Worm (Caenorhabditis elegans) whole organism, midembryonic: Measurements from ENCODE around the gene set-12.

ENCODE experiments used
- T22C8.4 ChIP-seq: fragments of 200-800 bp; sonication (Bioruptor generic); IDR thresholded peaks from 2 replicates; pipeline ENCODE4 v1.3.6; 2022; ENCODE audit warnings: missing genetic modification characterization, missing compliant biosample characterization
- cog-1 ChIP-seq: sonication (generic microtip); optimal IDR thresholded peaks from 2 replicates; lab custom pipeline; 2016; ENCODE audit warnings: missing genetic modification characterization, missing compliant biosample characterization
- flt-1 ChIP-seq: fragments of 200-800 bp; sonication (Bioruptor generic); IDR thresholded peaks from 2 replicates; pipeline ENCODE4 v1.3.6; 2022; ENCODE audit warnings: missing genetic modification characterization, missing compliant biosample characterization
- klf-2 ChIP-seq: fragments of 200-800 bp; sonication (Bioruptor generic); conservative IDR thresholded peaks from 2 replicates; pipeline ENCODE4 v1.3.6; 2022; ENCODE audit warnings: missing genetic modification reagents, missing genetic modification characterization, missing compliant biosample characterization
- med-1 ChIP-seq: sonication (generic microtip); optimal IDR thresholded peaks from 2 replicates; lab custom pipeline; 2017; ENCODE audit warnings: missing genetic modification characterization, mild to moderate bottlenecking, missing compliant biosample characterization, antibody characterized with exemption, missing genetic modification reagents; ENCODE audit not compliant: insufficient read depth
- ref-1 ChIP-seq: fragments of 200-800 bp; sonication (Bioruptor generic); conservative IDR thresholded peaks from 2 replicates; pipeline ENCODE4 v1.3.6; 2022; ENCODE audit warnings: missing genetic modification reagents, missing genetic modification characterization, missing compliant biosample characterization
- tab-1 ChIP-seq: fragments of 200-800 bp; sonication (Bioruptor generic); IDR thresholded peaks from 2 replicates; pipeline ENCODE4 v1.3.6; 2022; ENCODE audit warnings: missing genetic modification characterization, missing compliant biosample characterization
- ztf-23 ChIP-seq: fragments of 200-800 bp; sonication (Bioruptor generic); IDR thresholded peaks from 2 replicates; pipeline ENCODE4 v1.3.6; 2022; ENCODE audit warnings: missing genetic modification reagents, missing genetic modification characterization, missing compliant biosample characterization
- ztf-29 ChIP-seq: fragments of 200-800 bp; sonication (Bioruptor generic); IDR thresholded peaks from 2 replicates; pipeline ENCODE4 v1.3.6; 2022; ENCODE audit warnings: missing genetic modification reagents, missing genetic modification characterization, missing compliant biosample characterization

Gene set-12

DNA sequence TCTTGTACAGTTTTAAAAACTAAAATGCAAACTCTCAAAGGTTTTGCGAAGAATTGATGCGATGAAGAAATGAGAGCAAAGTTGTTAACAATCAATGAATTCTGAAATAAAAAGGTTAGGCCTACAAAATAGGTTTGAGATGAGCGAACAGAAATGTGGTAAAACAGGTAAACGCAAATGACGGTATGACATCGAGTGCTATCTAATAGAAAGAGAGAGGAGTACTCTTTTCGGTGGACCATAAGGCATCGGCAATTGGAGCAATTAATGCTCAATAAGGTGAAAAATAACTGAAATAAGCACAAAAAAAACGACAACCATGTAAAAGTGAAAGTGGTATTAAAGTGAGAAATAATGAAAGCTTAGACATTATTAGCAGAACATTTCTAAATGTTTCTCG, at the start of gene set-12:
TSS of gene set-12 (minus strand) at position 101 of the 400 bp plus-strand sequence.
- TF ChIP-seq T22C8.4 (GFP tag; lab: Robert Waterston, UW) (no peak), ztf-29 (GFP tag; lab: Robert Waterston, UW) (no peak), ztf-23 (no peak), klf-2 (GFP tag; lab: Robert Waterston, UW) (no peak), tab-1 (GFP tag; lab: Robert Waterston, UW) (no peak), cog-1 (tag; lab: Kevin White, UChicago) (no peak)

DNA sequence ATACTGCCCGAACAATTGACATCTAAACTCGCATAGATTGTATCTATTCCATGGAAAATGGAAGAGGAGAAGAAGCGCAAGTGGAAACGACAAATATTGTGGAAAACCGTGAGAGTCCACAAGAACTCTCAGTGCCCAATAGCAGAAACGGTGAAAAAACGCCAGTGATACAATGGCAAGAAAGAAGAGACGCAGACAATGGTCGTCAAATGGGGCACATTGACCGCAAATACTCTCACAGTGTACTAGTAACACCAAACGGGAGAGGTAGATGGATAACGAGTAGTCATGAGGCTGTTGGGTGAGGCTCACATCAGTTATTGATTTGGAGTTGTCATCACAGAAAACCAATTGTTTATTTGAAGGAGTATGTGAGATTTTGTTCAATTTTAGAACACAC, 46.3 kb upstream of the set-12 start, which contains the start of gene ZK154.4:
TSS of gene ZK154.4 (minus strand) at position 27 of the 400 bp plus-strand sequence.
- TF ChIP-seq med-1 (GFP tag; lab: Kevin White, UChicago): no peak
- TF ChIP-seq flt-1 (GFP tag; lab: Robert Waterston, UW): no peak

DNA sequence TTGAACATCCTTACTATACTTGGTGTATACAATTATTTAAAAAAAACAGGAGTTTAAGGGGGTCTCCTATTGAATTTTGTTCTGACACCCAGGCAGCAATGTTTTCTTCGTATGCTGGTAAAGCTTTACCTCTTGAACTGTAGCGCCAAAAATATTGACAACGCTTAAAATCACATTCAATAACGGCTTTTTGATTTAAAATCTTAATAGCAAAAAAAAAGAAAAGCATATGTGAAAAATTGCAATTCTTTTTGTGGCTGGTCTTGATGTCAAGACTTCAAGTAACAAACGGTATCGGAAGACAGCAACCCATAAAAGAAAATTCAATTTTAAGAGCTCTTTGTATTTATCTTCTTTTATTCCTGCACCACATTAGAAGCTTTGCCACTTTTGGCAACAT, 45.8 kb upstream of the set-12 start:
- TF ChIP-seq ztf-29 (GFP tag; lab: Robert Waterston, UW) (no peak), ztf-23 (no peak), klf-2 (GFP tag; lab: Robert Waterston, UW) (no peak)

DNA sequence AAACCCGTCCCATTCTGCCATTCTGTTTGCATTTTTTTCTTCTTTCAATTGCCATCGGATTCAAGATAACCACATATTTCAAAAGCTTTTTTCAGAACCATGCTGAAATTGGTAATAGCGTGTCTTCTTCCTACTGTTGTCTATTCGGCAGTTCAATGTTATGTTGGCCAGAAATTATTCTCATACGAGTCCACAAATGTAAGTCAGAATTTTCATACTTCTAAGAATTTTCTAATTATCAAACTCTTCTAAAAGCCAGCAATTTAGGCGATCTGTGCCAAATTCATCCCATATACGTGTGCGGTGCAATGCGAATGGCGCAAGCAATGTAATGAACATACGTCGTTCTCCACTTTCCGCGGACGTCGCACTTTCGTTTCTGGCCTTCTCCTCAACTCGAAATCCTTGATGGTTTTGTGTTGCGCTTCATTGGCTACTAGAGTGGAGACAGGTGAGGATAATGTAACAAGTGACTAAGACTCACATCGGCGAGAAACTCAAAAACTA, 43.5 kb upstream of the set-12 start, which contains the start of gene ZK154.1:
TSS of gene ZK154.1 (plus strand) at position 51 of the 507 bp plus-strand sequence.
- no peak for TF ChIP-seq tab-1 (GFP tag; lab: Robert Waterston, UW)
- TF ChIP-seq ztf-23: no peak
- no peak for TF ChIP-seq ztf-29 (GFP tag; lab: Robert Waterston, UW)
- TF ChIP-seq cog-1 (tag; lab: Kevin White, UChicago): no peak
- TF ChIP-seq flt-1 (GFP tag; lab: Robert Waterston, UW): no peak
- no peak for TF ChIP-seq ref-1 (GFP tag; lab: Robert Waterston, UW)
- TF ChIP-seq med-1 (GFP tag; lab: Kevin White, UChicago): no peak
- TF ChIP-seq klf-2 (GFP tag; lab: Robert Waterston, UW): no peak
- TF ChIP-seq T22C8.4 (GFP tag; lab: Robert Waterston, UW): no peak

DNA sequence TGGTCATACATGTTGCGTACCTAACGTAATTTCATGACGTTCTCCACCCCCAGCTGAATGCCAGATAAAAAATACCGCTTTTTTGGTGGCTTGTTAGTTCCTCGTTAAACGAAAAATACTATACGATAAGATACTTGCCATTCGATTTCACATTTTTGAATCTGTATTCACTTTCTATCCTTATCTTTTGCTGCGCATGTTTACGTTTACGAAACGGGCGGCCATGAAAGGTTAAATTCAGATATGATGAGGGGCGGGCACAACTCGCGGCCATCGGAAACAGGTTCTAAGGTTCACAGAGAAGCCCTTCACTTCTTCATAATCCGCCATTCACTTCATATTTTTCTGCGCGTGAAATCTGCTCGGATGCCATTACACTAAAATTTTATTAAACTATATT, 42.7 kb upstream of the set-12 start:
- TF ChIP-seq ztf-29 (GFP tag; lab: Robert Waterston, UW): no peak
- TF ChIP-seq flt-1 (GFP tag; lab: Robert Waterston, UW): no peak
- TF ChIP-seq klf-2 (GFP tag; lab: Robert Waterston, UW): no peak
- no peak for TF ChIP-seq med-1 (GFP tag; lab: Kevin White, UChicago)
- TF ChIP-seq cog-1 (tag; lab: Kevin White, UChicago): no peak
- TF ChIP-seq T22C8.4 (GFP tag; lab: Robert Waterston, UW): no peak
- no peak for TF ChIP-seq tab-1 (GFP tag; lab: Robert Waterston, UW)
- TF ChIP-seq ref-1 (GFP tag; lab: Robert Waterston, UW): no peak
- TF ChIP-seq ztf-23: no peak

DNA sequence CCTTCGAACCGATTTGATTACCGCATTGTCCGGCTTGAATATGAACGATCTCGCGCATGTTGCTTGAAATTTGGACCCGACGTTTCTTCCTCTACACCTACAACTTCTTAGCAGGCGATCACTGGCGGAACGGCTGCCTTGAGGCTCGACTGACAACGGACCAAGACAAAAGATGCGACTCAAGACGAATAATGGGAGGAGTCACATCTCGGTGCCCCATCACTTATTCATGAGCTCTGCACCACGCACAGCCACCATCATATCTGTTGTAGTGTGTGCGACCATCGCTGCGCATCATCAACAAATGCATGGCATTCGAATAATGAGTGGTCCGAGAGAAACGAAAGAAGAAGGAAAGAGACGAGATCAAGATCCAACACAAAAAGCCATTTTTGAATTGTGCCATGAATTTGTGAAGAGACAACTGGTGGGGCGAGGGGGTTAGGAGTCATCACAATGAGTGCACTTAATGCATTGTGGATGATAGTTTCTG, 40.5 kb upstream of the set-12 start, which contains the start of gene mec-7:
TSS of gene mec-7 (minus strand) at position 181 of the 493 bp plus-strand sequence.
- TF ChIP-seq ztf-23 (no peak), tab-1 (GFP tag; lab: Robert Waterston, UW) (no peak), flt-1 (GFP tag; lab: Robert Waterston, UW) (no peak), cog-1 (tag; lab: Kevin White, UChicago) (no peak), klf-2 (GFP tag; lab: Robert Waterston, UW) (no peak), ztf-29 (GFP tag; lab: Robert Waterston, UW) (no peak), ref-1 (GFP tag; lab: Robert Waterston, UW) (no peak), med-1 (GFP tag; lab: Kevin White, UChicago) (no peak), T22C8.4 (GFP tag; lab: Robert Waterston, UW) (no peak)

DNA sequence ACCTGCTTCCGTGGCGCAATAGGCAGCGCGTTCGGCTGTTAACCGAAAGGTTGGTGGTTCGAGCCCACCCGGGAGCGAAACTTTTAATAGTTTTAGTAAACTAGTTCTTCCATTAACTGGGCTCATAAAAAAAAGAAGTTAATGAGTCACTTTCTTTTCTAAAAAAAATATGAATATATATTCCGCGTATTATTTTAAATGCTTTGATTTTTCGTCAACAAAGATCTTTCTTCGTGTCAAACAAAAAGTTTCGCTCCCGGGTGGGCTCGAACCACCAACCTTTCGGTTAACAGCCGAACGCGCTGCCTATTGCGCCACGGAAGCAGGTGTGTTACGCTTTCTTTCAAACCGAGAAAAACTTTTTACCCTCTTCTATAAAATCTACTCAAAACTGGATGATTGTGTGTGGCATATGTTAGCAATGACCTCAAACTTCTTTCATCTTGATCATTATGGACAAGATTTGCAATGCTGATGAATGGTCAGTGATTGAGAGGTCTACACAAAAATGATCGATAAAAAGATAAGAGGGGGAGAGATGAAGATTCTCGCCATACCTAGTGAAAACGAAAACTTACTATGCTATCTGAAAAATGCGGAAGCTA, 37.7 kb upstream of the set-12 start:
- TF ChIP-seq ref-1 (GFP tag; lab: Robert Waterston, UW) (no peak), ztf-29 (GFP tag; lab: Robert Waterston, UW) (no peak), med-1 (GFP tag; lab: Kevin White, UChicago) (no peak), flt-1 (GFP tag; lab: Robert Waterston, UW) (0 out of 2 replicates have a peak, but pooled peaks have one; percentile 26), klf-2 (GFP tag; lab: Robert Waterston, UW) (no peak), T22C8.4 (GFP tag; lab: Robert Waterston, UW) (no peak), tab-1 (GFP tag; lab: Robert Waterston, UW) (0 out of 2 replicates have a peak, but pooled peaks have one; percentile 31), cog-1 (tag; lab: Kevin White, UChicago) (no peak), ztf-23 (0 out of 2 replicates have a peak, but pooled peaks have one; percentile 10)

DNA sequence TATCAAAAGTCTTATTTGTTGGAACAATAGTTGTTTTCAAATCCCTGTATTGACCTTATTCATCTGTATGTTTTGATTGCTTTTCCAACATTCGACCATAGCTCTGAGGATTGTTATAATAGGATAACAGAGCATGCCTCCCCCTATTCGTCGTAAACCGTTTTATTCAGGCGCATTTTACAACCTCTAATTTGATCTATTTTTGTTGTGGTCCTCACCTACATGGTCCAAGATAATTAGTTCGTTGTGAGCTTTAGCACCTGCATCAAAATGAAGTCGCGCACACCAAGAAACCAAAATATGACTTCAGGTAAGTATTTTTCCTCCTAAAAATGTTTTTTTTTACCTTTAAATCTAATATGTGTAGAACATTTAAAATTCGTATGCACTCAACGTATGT, 16.7 kb upstream of the set-12 start, which contains the start of gene deg-1:
TSS of gene deg-1 (plus strand) at position 301 of the 400 bp plus-strand sequence.
- no peak for TF ChIP-seq tab-1 (GFP tag; lab: Robert Waterston, UW)
- no peak for TF ChIP-seq ref-1 (GFP tag; lab: Robert Waterston, UW)
- TF ChIP-seq ztf-23: no peak
- TF ChIP-seq klf-2 (GFP tag; lab: Robert Waterston, UW): no peak
- TF ChIP-seq cog-1 (tag; lab: Kevin White, UChicago): no peak
- no peak for TF ChIP-seq T22C8.4 (GFP tag; lab: Robert Waterston, UW)
- no peak for TF ChIP-seq med-1 (GFP tag; lab: Kevin White, UChicago)
- no peak for TF ChIP-seq flt-1 (GFP tag; lab: Robert Waterston, UW)
- no peak for TF ChIP-seq ztf-29 (GFP tag; lab: Robert Waterston, UW)

DNA sequence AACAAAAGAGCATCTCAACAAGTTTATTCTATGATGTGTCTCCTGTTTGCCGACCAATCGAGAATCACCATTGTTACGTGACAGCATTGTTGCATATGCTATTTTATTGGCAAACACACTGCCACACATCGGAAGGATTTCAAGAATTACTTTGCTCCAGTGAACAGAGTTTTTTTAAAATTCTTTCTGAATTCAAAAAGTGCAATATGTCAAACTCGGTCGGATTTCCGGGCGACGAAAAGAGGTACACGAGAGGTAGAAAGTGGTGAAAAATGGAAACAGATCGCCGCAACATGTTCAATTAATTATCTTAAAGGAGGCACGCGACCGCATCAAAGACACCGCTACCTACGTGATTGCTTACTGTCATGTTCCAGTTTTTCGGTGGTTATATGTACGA, 14.0 kb upstream of the set-12 start:
- TF ChIP-seq cog-1 (tag; lab: Kevin White, UChicago) (no peak), med-1 (GFP tag; lab: Kevin White, UChicago) (no peak), ztf-29 (GFP tag; lab: Robert Waterston, UW) (no peak), klf-2 (GFP tag; lab: Robert Waterston, UW) (no peak)
